Worm (Caenorhabditis elegans) whole organism, L4 larva: Measurements from ENCODE around the gene str-48.

Source experiments
- D1046.2 ChIP-seq: fragments of 200-800 bp; sonication (Bioruptor generic); IDR thresholded peaks from 2 replicates; pipeline ENCODE4 v1.3.6; 2022; ENCODE audit warnings: missing genetic modification characterization, missing compliant biosample characterization
- Y5F2A.4 ChIP-seq: fragments of 200-800 bp; sonication (Bioruptor generic); optimal IDR thresholded peaks from 2 replicates; lab custom pipeline; 2018; ENCODE audit warnings: mild to moderate bottlenecking, missing genetic modification characterization, missing compliant biosample characterization
- Y75B8A.6 ChIP-seq: fragments of 200-800 bp; sonication (Bioruptor generic); IDR thresholded peaks from 2 replicates; pipeline ENCODE4 v1.3.6; 2022; ENCODE audit warnings: missing genetic modification reagents, missing genetic modification characterization, missing compliant biosample characterization
- ZK546.5 ChIP-seq, 2 experiments: sonication (generic microtip); optimal IDR thresholded peaks; 2 replicates each; lab custom pipeline; 2017; ENCODE audit warnings: missing biosample characterization in 2 of 2, missing genetic modification characterization in 2 of 2
- ceh-20 ChIP-seq: fragments of 200-800 bp; sonication (Bioruptor generic); IDR thresholded peaks from 2 replicates; pipeline ENCODE4 v1.3.6; 2022; ENCODE audit warnings: missing genetic modification reagents, missing genetic modification characterization, missing compliant biosample characterization
- ceh-62 ChIP-seq: sonication (generic microtip); optimal IDR thresholded peaks from 2 replicates; lab custom pipeline; 2017; ENCODE audit warnings: missing biosample characterization, missing genetic modification characterization
- daf-12 ChIP-seq: fragments of 150-350 bp; optimal IDR thresholded peaks from 2 replicates; lab custom pipeline; 2014; ENCODE audit warnings: missing biosample characterization, missing genetic modification reagents, missing genetic modification characterization
- daf-16 ChIP-seq, 3 experiments: sonication (generic microtip); optimal IDR thresholded peaks; 2 replicates each; lab custom pipeline; 2016 to 2017; ENCODE audit warnings: missing genetic modification characterization in 3 of 3, missing genetic modification reagents in 3 of 3, mild to moderate bottlenecking in 2 of 3, missing compliant biosample characterization in 2 of 3, missing biosample characterization in 1 of 3, moderate library complexity in 1 of 3
- daf-19 ChIP-seq: fragments of 200-800 bp; sonication (Bioruptor generic); conservative IDR thresholded peaks from 2 replicates; pipeline ENCODE4 v1.3.6; 2022; ENCODE audit warnings: missing genetic modification characterization, missing compliant biosample characterization
- daf-8 ChIP-seq: fragments of 200-800 bp; sonication (Bioruptor generic); IDR thresholded peaks from 2 replicates; pipeline ENCODE4 v1.3.6; 2022; ENCODE audit warnings: missing genetic modification characterization, missing compliant biosample characterization
- dmd-6 ChIP-seq: fragments of 200-800 bp; sonication (Bioruptor generic); IDR thresholded peaks from 2 replicates; pipeline ENCODE4 v1.3.6; 2022; ENCODE audit warnings: missing genetic modification reagents, missing genetic modification characterization, missing compliant biosample characterization
- dmd-9 ChIP-seq: fragments of 200-800 bp; sonication (Bioruptor generic); IDR thresholded peaks from 2 replicates; pipeline ENCODE4 v1.3.6; 2022; ENCODE audit warnings: missing genetic modification reagents, missing genetic modification characterization, missing compliant biosample characterization
- fos-1 ChIP-seq: fragments of 150-350 bp; optimal IDR thresholded peaks from 2 replicates; lab custom pipeline; 2014; ENCODE audit warnings: missing biosample characterization, missing genetic modification characterization
- hlh-11 ChIP-seq: fragments of 200-800 bp; sonication (Bioruptor generic); optimal IDR thresholded peaks from 2 replicates; lab custom pipeline; 2018; ENCODE audit warnings: mild to moderate bottlenecking, missing genetic modification characterization, missing compliant biosample characterization
- hmg-1.1 ChIP-seq: fragments of 200-800 bp; sonication (Bioruptor generic); IDR thresholded peaks from 2 replicates; pipeline ENCODE4 v1.3.6; 2022; ENCODE audit warnings: missing genetic modification reagents, missing genetic modification characterization, missing compliant biosample characterization
- lin-1 ChIP-seq: fragments of 200-800 bp; sonication (Bioruptor generic); IDR thresholded peaks from 2 replicates; pipeline ENCODE4 v1.3.6; 2022; ENCODE audit warnings: missing genetic modification reagents, missing genetic modification characterization, missing compliant biosample characterization
- lin-29 ChIP-seq: fragments of 200-800 bp; sonication (Bioruptor generic); IDR thresholded peaks from 2 replicates; pipeline ENCODE4 v1.3.6; 2022; ENCODE audit warnings: missing genetic modification reagents, missing genetic modification characterization, missing compliant biosample characterization
- lin-38 ChIP-seq: fragments of 200-800 bp; sonication (Bioruptor generic); IDR thresholded peaks from 2 replicates; pipeline ENCODE4 v1.3.6; 2022; ENCODE audit warnings: missing genetic modification reagents, missing genetic modification characterization, missing compliant biosample characterization
- lir-3 ChIP-seq: sonication (generic microtip); optimal IDR thresholded peaks from 2 replicates; lab custom pipeline; 2016; ENCODE audit warnings: mild to moderate bottlenecking, missing genetic modification characterization, missing compliant biosample characterization
- lsy-2 ChIP-seq, 2 experiments: fragments of 150-350 bp in 1 of 2; sonication (generic microtip) in 1 of 2; optimal IDR thresholded peaks; 2 replicates each; lab custom pipeline; 2014 to 2017; ENCODE audit warnings: missing biosample characterization in 2 of 2, missing genetic modification characterization in 2 of 2
- mdl-1 ChIP-seq, 2 experiments: fragments of 150-350 bp in 1 of 2; sonication (generic microtip) in 1 of 2; optimal IDR thresholded peaks; 2 replicates each; lab custom pipeline; 2014 to 2017; ENCODE audit warnings: missing biosample characterization in 2 of 2, missing genetic modification characterization in 2 of 2
- mep-1 ChIP-seq: fragments of 150-350 bp; sonication (generic microtip); optimal IDR thresholded peaks from 3 replicates; lab custom pipeline; 2014; ENCODE audit warnings: missing biosample characterization, missing genetic modification characterization
- mes-2 ChIP-seq: sonication (generic microtip); optimal IDR thresholded peaks from 2 replicates; lab custom pipeline; 2016; ENCODE audit warnings: missing genotype, mild to moderate bottlenecking, missing genetic modification characterization, missing compliant biosample characterization; ENCODE audit not compliant: poor library complexity, severe bottlenecking
- mxl-2 ChIP-seq: fragments of 200-800 bp; sonication (Bioruptor generic); conservative IDR thresholded peaks from 2 replicates; pipeline ENCODE4 v1.3.6; 2022; ENCODE audit warnings: missing genetic modification reagents, missing genetic modification characterization, missing compliant biosample characterization
- mxl-3 ChIP-seq: fragments of 200-800 bp; sonication (Bioruptor generic); optimal IDR thresholded peaks from 2 replicates; lab custom pipeline; 2018; ENCODE audit warnings: mild to moderate bottlenecking, missing genetic modification characterization, missing compliant biosample characterization
- nhr-10 ChIP-seq: fragments of 150-350 bp; optimal IDR thresholded peaks from 2 replicates; lab custom pipeline; 2014; ENCODE audit warnings: missing biosample characterization, missing genetic modification characterization
- nhr-11 ChIP-seq: fragments of 150-350 bp; optimal IDR thresholded peaks from 2 replicates; lab custom pipeline; 2014; ENCODE audit warnings: missing biosample characterization, missing genetic modification characterization
- nhr-111 ChIP-seq: fragments of 200-800 bp; sonication (Bioruptor generic); optimal IDR thresholded peaks from 2 replicates; lab custom pipeline; 2018; ENCODE audit warnings: mild to moderate bottlenecking, missing genetic modification characterization, missing compliant biosample characterization
- nhr-28 ChIP-seq: fragments of 150-350 bp; optimal IDR thresholded peaks from 2 replicates; lab custom pipeline; 2014; ENCODE audit warnings: missing biosample characterization, missing genetic modification characterization
- nhr-41 ChIP-seq: fragments of 200-800 bp; sonication (Bioruptor generic); IDR thresholded peaks from 2 replicates; pipeline ENCODE4 v1.3.6; 2022; ENCODE audit warnings: missing genetic modification reagents, missing genetic modification characterization, missing compliant biosample characterization
- pha-4 ChIP-seq, 2 experiments: fragments of 150-350 bp in 1 of 2; fragments of 200-800 bp in 1 of 2; sonication (Bioruptor generic) in 1 of 2; IDR thresholded peaks in 1 of 2; optimal IDR thresholded peaks in 1 of 2; 2 replicates each; pipeline versions ENCODE4 v1.3.6 to Lab custom; 2014 to 2022; ENCODE audit warnings: missing genetic modification characterization in 2 of 2, missing genetic modification reagents in 2 of 2, missing biosample characterization in 1 of 2, missing compliant biosample characterization in 1 of 2
- set-16 ChIP-seq: fragments of 200-800 bp; sonication (Bioruptor generic); IDR thresholded peaks from 2 replicates; pipeline ENCODE4 v1.3.6; 2022; ENCODE audit warnings: missing genetic modification reagents, missing genetic modification characterization, missing compliant biosample characterization
- skn-1 ChIP-seq: fragments of 150-350 bp; optimal IDR thresholded peaks from 2 replicates; lab custom pipeline; 2014; ENCODE audit warnings: missing biosample characterization, missing genetic modification characterization
- snpc-4 ChIP-seq: fragments of 150-350 bp; optimal IDR thresholded peaks from 2 replicates; lab custom pipeline; 2014; ENCODE audit warnings: missing biosample characterization, missing genetic modification characterization
- tag-97 ChIP-seq: fragments of 200-800 bp; sonication (Bioruptor generic); IDR thresholded peaks from 2 replicates; pipeline ENCODE4 v1.3.6; 2022; ENCODE audit warnings: missing genetic modification characterization, missing compliant biosample characterization
- tra-1 ChIP-seq: fragments of 200-800 bp; sonication (Bioruptor generic); IDR thresholded peaks from 2 replicates; pipeline ENCODE4 v1.3.6; 2022; ENCODE audit warnings: missing genetic modification reagents, missing genetic modification characterization, missing compliant biosample characterization
- unc-62 ChIP-seq, 3 experiments: fragments of 150-350 bp in 1 of 3; sonication (generic microtip); optimal IDR thresholded peaks in 2 of 3; peaks in 1 of 3; 1 replicate in 1 of 3; 2 replicates in 2 of 3; lab custom pipeline; 2014 to 2017; ENCODE audit warnings: missing biosample characterization in 3 of 3, missing genetic modification characterization in 3 of 3, missing genetic modification reagents in 3 of 3, missing genotype in 1 of 3
- vab-7 ChIP-seq: fragments of 200-800 bp; sonication (Bioruptor generic); IDR thresholded peaks from 2 replicates; pipeline ENCODE4 v1.3.6; 2022; ENCODE audit warnings: missing genetic modification reagents, missing genetic modification characterization, missing compliant biosample characterization
- zip-2 ChIP-seq: fragments of 150-350 bp; optimal IDR thresholded peaks from 2 replicates; lab custom pipeline; 2014; ENCODE audit warnings: missing biosample characterization, missing genetic modification characterization
- ztf-11 ChIP-seq: fragments of 150-350 bp; optimal IDR thresholded peaks from 2 replicates; lab custom pipeline; 2014; ENCODE audit warnings: missing biosample characterization, missing genetic modification characterization

Gene str-48

DNA sequence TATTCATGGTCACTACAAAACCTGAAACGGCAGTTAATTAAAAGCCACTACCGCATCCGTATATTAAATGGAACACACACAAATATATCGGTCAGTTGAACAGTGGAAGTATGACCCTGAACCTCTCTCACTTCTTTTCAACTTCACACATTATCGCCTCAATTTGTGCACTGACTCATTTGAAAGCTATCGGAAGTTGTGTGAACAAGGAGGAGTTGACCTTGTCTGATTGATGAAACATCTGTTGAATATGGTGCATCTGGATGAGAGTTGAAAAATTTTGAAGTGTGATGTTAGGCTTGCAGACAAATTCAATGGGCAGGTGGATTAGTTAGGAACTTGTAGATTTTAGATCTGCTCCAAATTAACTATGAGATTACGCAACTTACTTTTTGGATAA, 24.4 kb upstream of the str-48 start:
- no peak for TF ChIP-seq daf-12 (tag; lab: Kevin White, UChicago)
- peak in 1 of 2 experiments; percentile 95 for TF ChIP-seq unc-62 (GFP tag; optimal IDR thresholded peaks at IDR 0.05 in 1 of 2; lab: Kevin White, UChicago)
- no peak for TF ChIP-seq unc-62 (tag; optimal IDR thresholded peaks at IDR 0.05; lab: Kevin White, UChicago)

ce11 chrIV:7098509-7099065, 23.2 kb upstream of the str-48 start, which contains the start of gene ZC477.4:
Gene ZC477.4 (minus strand): TSS chrIV:7098784.
- TF ChIP-seq ceh-62 (tag; lab: Kevin White, UChicago) (no peak), set-16 (GFP tag; lab: Robert Waterston, UW) (peak; percentile 53), dmd-9 (no peak), hlh-11 (tag; lab: Kevin White, UChicago) (peak; percentile 52), daf-8 (no peak), mxl-3 (GFP tag; lab: Kevin White, UChicago) (peak; percentile 4), nhr-11 (peak; percentile 39), D1046.2 (GFP tag; lab: Robert Waterston, UW) (no peak), vab-7 (GFP tag; lab: Robert Waterston, UW) (no peak), mdl-1 (tag; optimal IDR thresholded peaks at IDR 0.05; lab: Kevin White, UChicago) (no peak), daf-16 (GFP tag; optimal IDR thresholded peaks at IDR 0.05; lab: Kevin White, UChicago) (peak in 1 of 2 experiments; percentile 68), daf-16 (tag; optimal IDR thresholded peaks at IDR 0.05; lab: Kevin White, UChicago) (no peak), lir-3 (tag; lab: Kevin White, UChicago) (no peak), unc-62 (GFP tag; optimal IDR thresholded peaks at IDR 0.05 in 1 of 2; lab: Kevin White, UChicago) (peak in 1 of 2 experiments; percentile 41), unc-62 (tag; optimal IDR thresholded peaks at IDR 0.05; lab: Kevin White, UChicago) (no peak), mxl-2 (no peak), mep-1 (tag; lab: Kevin White, UChicago) (no peak), dmd-6 (no peak)

- peak; percentile 55 for TF ChIP-seq mes-2
- no peak for TF ChIP-seq daf-19 (GFP tag; lab: Robert Waterston, UW)
- no peak for TF ChIP-seq fos-1 (tag; lab: Kevin White, UChicago)
- no peak for TF ChIP-seq Y75B8A.6 (GFP tag; lab: Robert Waterston, UW)
- TF ChIP-seq lin-29 (GFP tag; lab: Robert Waterston, UW), result no peak
- peak; percentile 37 for TF ChIP-seq nhr-11
- TF ChIP-seq lsy-2 (tag; optimal IDR thresholded peaks at IDR 0.05; lab: Kevin White, UChicago), result peak in 1 of 2 experiments; percentile 34
- no peak for TF ChIP-seq lir-3 (tag; lab: Kevin White, UChicago)
- TF ChIP-seq lin-38 (GFP tag; lab: Robert Waterston, UW), result no peak
- no peak for TF ChIP-seq pha-4 (GFP tag; IDR thresholded peaks at IDR 0.05; lab: Robert Waterston, UW)
- TF ChIP-seq pha-4 (tag; optimal IDR thresholded peaks at IDR 0.05; lab: Kevin White, UChicago), result peak; percentile 10
- peak; percentile 73 for TF ChIP-seq hlh-11 (tag; lab: Kevin White, UChicago)
- TF ChIP-seq tra-1 (GFP tag; lab: Robert Waterston, UW), result 0 out of 2 replicates have a peak, but pooled peaks have one; percentile 17
- no peak for TF ChIP-seq lin-1 (GFP tag; lab: Robert Waterston, UW)
- TF ChIP-seq unc-62 (GFP tag; optimal IDR thresholded peaks at IDR 0.05 in 1 of 2; lab: Kevin White, UChicago), result peak in 1 of 2 experiments; percentile 38
- no peak for TF ChIP-seq unc-62 (tag; optimal IDR thresholded peaks at IDR 0.05; lab: Kevin White, UChicago)
- no peak for TF ChIP-seq set-16 (GFP tag; lab: Robert Waterston, UW)
- no peak for TF ChIP-seq skn-1 (tag; lab: Kevin White, UChicago)
- TF ChIP-seq daf-16 (GFP tag; optimal IDR thresholded peaks at IDR 0.05; lab: Kevin White, UChicago), result peak in 1 of 2 experiments; percentile 90
- TF ChIP-seq daf-16 (tag; optimal IDR thresholded peaks at IDR 0.05; lab: Kevin White, UChicago), result peak; percentile 58
- no peak for TF ChIP-seq nhr-111 (GFP tag; lab: Kevin White, UChicago)
- no peak for TF ChIP-seq ztf-11
- peak; percentile 31; the same call in 1 of the 2 replicates for TF ChIP-seq hmg-1.1 (GFP tag; lab: Robert Waterston, UW)
- TF ChIP-seq nhr-41, result no peak
- TF ChIP-seq ceh-20 (GFP tag; lab: Robert Waterston, UW), result no peak
- no peak for TF ChIP-seq snpc-4
- no peak for TF ChIP-seq mdl-1 (tag; optimal IDR thresholded peaks at IDR 0.05; lab: Kevin White, UChicago)
- no peak for TF ChIP-seq ZK546.5 (tag; optimal IDR thresholded peaks at IDR 0.05; lab: Kevin White, UChicago)
- peak; percentile 20; the same call in 1 of the 2 replicates for TF ChIP-seq dmd-6
- peak; percentile 8 for TF ChIP-seq nhr-28
- TF ChIP-seq nhr-10, result no peak
- TF ChIP-seq zip-2, result no peak
- TF ChIP-seq Y5F2A.4, result no peak
- TF ChIP-seq tag-97 (GFP tag; lab: Robert Waterston, UW), result no peak
These were observed 22.4 kb upstream of the str-48 start for ce11 chrIV:7099377-7099776.
